Fruit fly (Drosophila melanogaster): ENCODE results near the gene Mrp4.

- TF ChIP-seq CTCF (optimal IDR thresholded peaks at IDR 0.05), result no peak
- no peak for TF ChIP-seq CG8478 (optimal IDR thresholded peaks at IDR 0.05)
Observed at dm6 chr3R:11564792-11565402, 4.2 kb upstream of the Mrp4 start.
